Worm (Caenorhabditis elegans) whole organism, late embryonic: Measurements from ENCODE around the gene C25F9.14.
A peak's percentile ranks its signal among the peaks of the same experiment; 100 is the strongest.

Experiments used
- C08G9.2 ChIP-seq: sonication (generic microtip); optimal IDR thresholded peaks from 2 replicates; lab custom pipeline; 2016; ENCODE audit warnings: mild to moderate bottlenecking, missing genetic modification characterization, moderate library complexity, missing compliant biosample characterization
- C38D4.7 ChIP-seq: fragments of 200-800 bp; sonication (Bioruptor generic); optimal IDR thresholded peaks from 2 replicates; lab custom pipeline; 2018; ENCODE audit warnings: mild to moderate bottlenecking, missing genetic modification characterization, moderate library complexity, missing compliant biosample characterization
- F13H6.1 ChIP-seq: sonication (generic microtip); optimal IDR thresholded peaks from 2 replicates; lab custom pipeline; 2016; ENCODE audit warnings: missing genetic modification characterization, missing compliant biosample characterization
- K02D7.2 ChIP-seq: sonication (generic microtip); optimal IDR thresholded peaks from 2 replicates; lab custom pipeline; 2017; ENCODE audit warnings: mild to moderate bottlenecking, missing genetic modification characterization, missing compliant biosample characterization
- K09A11.1 ChIP-seq: sonication (generic microtip); optimal IDR thresholded peaks from 2 replicates; lab custom pipeline; 2017; ENCODE audit warnings: antibody characterized with exemption, mild to moderate bottlenecking, missing genetic modification characterization, missing compliant biosample characterization; ENCODE audit not compliant: insufficient read depth
- T23F11.4 ChIP-seq: fragments of 200-800 bp; sonication (Bioruptor generic); optimal IDR thresholded peaks from 2 replicates; lab custom pipeline; 2018; ENCODE audit warnings: mild to moderate bottlenecking, missing genetic modification characterization, missing compliant biosample characterization
- Y22D7AL.16 ChIP-seq: sonication (generic microtip); optimal IDR thresholded peaks from 2 replicates; lab custom pipeline; 2016; ENCODE audit warnings: missing genetic modification characterization, missing compliant biosample characterization
- ahr-1 ChIP-seq: sonication (generic microtip); optimal IDR thresholded peaks from 2 replicates; lab custom pipeline; 2016; ENCODE audit warnings: missing genetic modification characterization, missing compliant biosample characterization
- ceh-2 ChIP-seq: sonication (generic microtip); optimal IDR thresholded peaks from 2 replicates; lab custom pipeline; 2016; ENCODE audit warnings: missing genotype, missing genetic modification characterization, missing compliant biosample characterization
- ceh-24 ChIP-seq: sonication (generic microtip); optimal IDR thresholded peaks from 2 replicates; lab custom pipeline; 2016; ENCODE audit warnings: mild to moderate bottlenecking, missing genetic modification characterization, missing compliant biosample characterization
- ceh-30 ChIP-seq: fragments of 150-350 bp; optimal IDR thresholded peaks from 2 replicates; lab custom pipeline; 2014; ENCODE audit warnings: missing biosample characterization, missing genetic modification characterization
- ceh-31 ChIP-seq: sonication (generic microtip); optimal IDR thresholded peaks from 2 replicates; lab custom pipeline; 2016; ENCODE audit warnings: missing genetic modification characterization, missing compliant biosample characterization
- ceh-34 ChIP-seq: sonication (generic microtip); optimal IDR thresholded peaks from 2 replicates; lab custom pipeline; 2016; ENCODE audit warnings: mild to moderate bottlenecking, missing genetic modification characterization, missing compliant biosample characterization
- ceh-45 ChIP-seq: fragments of 200-800 bp; sonication (Bioruptor generic); IDR thresholded peaks from 2 replicates; pipeline ENCODE4 v1.3.6; 2022; ENCODE audit warnings: missing genetic modification reagents, missing genetic modification characterization, missing compliant biosample characterization
- ceh-48 ChIP-seq: sonication (generic microtip); optimal IDR thresholded peaks from 2 replicates; lab custom pipeline; 2016; ENCODE audit warnings: missing genetic modification characterization, inconsistent platforms, missing compliant biosample characterization
- che-1 ChIP-seq: sonication (generic microtip); optimal IDR thresholded peaks from 2 replicates; lab custom pipeline; 2016; ENCODE audit warnings: mild to moderate bottlenecking, missing genetic modification characterization, missing compliant biosample characterization
- dmd-4 ChIP-seq: sonication (generic microtip); optimal IDR thresholded peaks from 2 replicates; lab custom pipeline; 2016; ENCODE audit warnings: borderline replicate concordance, missing genetic modification characterization, missing compliant biosample characterization
- eyg-1 ChIP-seq: sonication (generic microtip); optimal IDR thresholded peaks from 2 replicates; lab custom pipeline; 2016; ENCODE audit warnings: missing genotype, missing genetic modification characterization, missing compliant biosample characterization
- fax-1 ChIP-seq: sonication (generic microtip); optimal IDR thresholded peaks from 2 replicates; lab custom pipeline; 2016; ENCODE audit warnings: missing genotype, missing genetic modification characterization, missing compliant biosample characterization
- fkh-6 ChIP-seq: sonication (generic microtip); optimal IDR thresholded peaks from 2 replicates; lab custom pipeline; 2016; ENCODE audit warnings: missing genetic modification characterization, missing compliant biosample characterization
- gmeb-2 ChIP-seq: sonication (generic microtip); optimal IDR thresholded peaks from 2 replicates; lab custom pipeline; 2016; ENCODE audit warnings: missing genetic modification characterization, inconsistent platforms, missing compliant biosample characterization
- hlh-13 ChIP-seq: fragments of 200-800 bp; sonication (Bioruptor generic); optimal IDR thresholded peaks from 2 replicates; lab custom pipeline; 2018; ENCODE audit warnings: mild to moderate bottlenecking, missing genetic modification characterization, missing compliant biosample characterization
- hlh-15 ChIP-seq: sonication (generic microtip); optimal IDR thresholded peaks from 2 replicates; lab custom pipeline; 2016; ENCODE audit warnings: missing genetic modification characterization, missing compliant biosample characterization
- hlh-30 ChIP-seq: sonication (generic microtip); optimal IDR thresholded peaks from 2 replicates; lab custom pipeline; 2017; ENCODE audit warnings: antibody characterized with exemption, missing genetic modification characterization, missing compliant biosample characterization; ENCODE audit not compliant: insufficient read depth
- hlh-8 ChIP-seq: sonication (generic microtip); optimal IDR thresholded peaks from 2 replicates; lab custom pipeline; 2016; ENCODE audit warnings: missing genotype, missing genetic modification characterization, missing compliant biosample characterization
- lim-6 ChIP-seq: sonication (generic microtip); optimal IDR thresholded peaks from 2 replicates; lab custom pipeline; 2016; ENCODE audit warnings: missing genetic modification characterization, missing compliant biosample characterization
- mec-3 ChIP-seq: sonication (generic microtip); optimal IDR thresholded peaks from 2 replicates; lab custom pipeline; 2016; ENCODE audit warnings: borderline replicate concordance, missing genetic modification characterization, missing compliant biosample characterization
- nhr-11 ChIP-seq: fragments of 150-350 bp; optimal IDR thresholded peaks from 2 replicates; lab custom pipeline; 2014; ENCODE audit warnings: missing biosample characterization, missing genetic modification characterization
- nhr-232 ChIP-seq: sonication (generic microtip); optimal IDR thresholded peaks from 2 replicates; lab custom pipeline; 2016; ENCODE audit warnings: missing genetic modification characterization, missing compliant biosample characterization
- pax-1 ChIP-seq: fragments of 150-350 bp; optimal IDR thresholded peaks from 2 replicates; lab custom pipeline; 2014; ENCODE audit warnings: missing biosample characterization, missing genetic modification characterization
- pqm-1 ChIP-seq: sonication (generic microtip); optimal IDR thresholded peaks from 2 replicates; lab custom pipeline; 2016; ENCODE audit warnings: missing genetic modification characterization, missing compliant biosample characterization
- ref-2 ChIP-seq: sonication (generic microtip); optimal IDR thresholded peaks from 2 replicates; lab custom pipeline; 2016; ENCODE audit warnings: missing genetic modification characterization, missing compliant biosample characterization
- rnt-1 ChIP-seq: sonication (generic microtip); optimal IDR thresholded peaks from 2 replicates; lab custom pipeline; 2016; ENCODE audit warnings: missing genetic modification characterization, missing compliant biosample characterization
- sdc-2 ChIP-seq: sonication (generic microtip); optimal IDR thresholded peaks from 2 replicates; lab custom pipeline; 2016; ENCODE audit warnings: missing genotype, missing genetic modification characterization, missing compliant biosample characterization
- sox-2 ChIP-seq: fragments of 200-800 bp; sonication (Bioruptor generic); IDR thresholded peaks from 2 replicates; pipeline ENCODE4 v1.3.6; 2022; ENCODE audit warnings: missing genetic modification reagents, missing genetic modification characterization, missing compliant biosample characterization
- sox-4 ChIP-seq: sonication (generic microtip); optimal IDR thresholded peaks from 2 replicates; lab custom pipeline; 2017; ENCODE audit warnings: mild to moderate bottlenecking, missing genetic modification characterization, inconsistent platforms, missing compliant biosample characterization
- syd-9 ChIP-seq: sonication (generic microtip); optimal IDR thresholded peaks from 2 replicates; lab custom pipeline; 2016; ENCODE audit warnings: mild to moderate bottlenecking, missing genetic modification characterization, moderate library complexity, missing compliant biosample characterization
- tbx-2 ChIP-seq: sonication (generic microtip); optimal IDR thresholded peaks from 2 replicates; lab custom pipeline; 2016; ENCODE audit warnings: missing genetic modification characterization, missing compliant biosample characterization
- unc-3 ChIP-seq, 2 experiments: fragments of 200-800 bp in 1 of 2; sonication (Bioruptor generic) in 1 of 2; sonication (generic microtip) in 1 of 2; conservative IDR thresholded peaks in 1 of 2; optimal IDR thresholded peaks in 1 of 2; 2 replicates each; pipeline versions ENCODE4 v1.3.6 to Lab custom; 2016 to 2022; ENCODE audit warnings: missing compliant biosample characterization in 2 of 2, missing genetic modification characterization in 2 of 2, missing genetic modification reagents in 1 of 2
- unc-42 ChIP-seq: sonication (generic microtip); optimal IDR thresholded peaks from 2 replicates; lab custom pipeline; 2016; ENCODE audit warnings: missing genotype, missing genetic modification characterization, missing compliant biosample characterization
- unc-55 ChIP-seq: sonication (generic microtip); optimal IDR thresholded peaks from 2 replicates; lab custom pipeline; 2017; ENCODE audit warnings: missing biosample characterization, missing genetic modification reagents, missing genetic modification characterization

C25F9.14 gene

DNA sequence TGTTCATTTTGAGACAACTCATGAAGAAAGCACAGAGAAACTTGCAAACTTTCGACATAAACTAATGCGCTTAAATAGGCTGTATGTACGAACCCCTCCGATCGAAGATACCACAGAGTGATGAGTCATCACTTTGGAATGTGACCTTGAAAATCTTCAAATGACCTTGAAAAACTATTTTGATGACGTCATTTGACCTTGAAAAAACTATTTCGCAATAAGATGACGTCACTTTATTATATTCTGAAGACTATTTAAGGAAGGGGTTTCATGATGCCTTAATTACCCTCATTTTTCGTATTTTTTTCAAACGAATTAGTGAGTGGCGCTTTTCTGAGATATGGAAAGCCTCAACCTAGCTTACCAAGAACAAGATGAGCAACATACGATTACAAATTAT lies 15.2 kb upstream of the C25F9.14 start, which contains the start of gene C25F9.2:
TSS of gene C25F9.2 (plus strand) at position 341 of the 400 bp plus-strand sequence.
- TF ChIP-seq sox-2 (GFP tag; lab: Robert Waterston, UW) (no peak), ceh-2 (no peak), syd-9 (no peak), hlh-13 (GFP tag; lab: Kevin White, UChicago) (no peak), ceh-30 (tag; lab: Kevin White, UChicago) (no peak), unc-42 (tag; lab: Kevin White, UChicago) (no peak), Y22D7AL.16 (tag; lab: Kevin White, UChicago) (no peak), tbx-2 (no peak)

DNA sequence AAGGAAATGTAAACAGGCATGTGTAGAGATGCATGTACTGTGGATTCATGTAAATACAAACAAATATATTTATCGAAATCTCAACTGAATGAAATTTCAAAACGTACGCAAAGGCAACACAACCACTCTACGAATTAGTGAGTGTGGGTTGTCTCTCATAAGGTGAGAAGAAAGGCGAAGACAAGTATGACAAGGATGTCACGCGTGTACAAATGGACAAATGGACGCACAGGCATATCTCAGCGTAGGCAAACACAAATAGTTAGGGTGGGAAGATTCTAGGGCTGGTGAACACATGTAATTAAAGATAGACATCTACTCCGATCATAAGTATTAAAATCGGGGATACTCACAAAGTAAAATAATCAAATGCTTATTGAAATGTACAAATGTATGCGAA lies 8.2 kb upstream of the C25F9.14 start:
- TF ChIP-seq dmd-4 (tag; lab: Kevin White, UChicago) (no peak), F13H6.1 (no peak), eyg-1 (tag; lab: Kevin White, UChicago) (no peak), sox-4 (tag; lab: Kevin White, UChicago) (no peak), fkh-6 (tag; lab: Kevin White, UChicago) (no peak), nhr-11 (tag; lab: Kevin White, UChicago) (no peak), nhr-232 (no peak), fax-1 (tag; lab: Kevin White, UChicago) (no peak), unc-3 (GFP tag; conservative IDR thresholded peaks at IDR 0.05; lab: Robert Waterston, UW) (no peak), unc-3 (tag; optimal IDR thresholded peaks at IDR 0.05; lab: Kevin White, UChicago) (no peak), ahr-1 (no peak), ceh-48 (tag; lab: Kevin White, UChicago) (no peak), Y22D7AL.16 (tag; lab: Kevin White, UChicago) (no peak), pax-1 (tag; lab: Kevin White, UChicago) (no peak), K09A11.1 (tag; lab: Kevin White, UChicago) (no peak), ceh-2 (no peak)

DNA sequence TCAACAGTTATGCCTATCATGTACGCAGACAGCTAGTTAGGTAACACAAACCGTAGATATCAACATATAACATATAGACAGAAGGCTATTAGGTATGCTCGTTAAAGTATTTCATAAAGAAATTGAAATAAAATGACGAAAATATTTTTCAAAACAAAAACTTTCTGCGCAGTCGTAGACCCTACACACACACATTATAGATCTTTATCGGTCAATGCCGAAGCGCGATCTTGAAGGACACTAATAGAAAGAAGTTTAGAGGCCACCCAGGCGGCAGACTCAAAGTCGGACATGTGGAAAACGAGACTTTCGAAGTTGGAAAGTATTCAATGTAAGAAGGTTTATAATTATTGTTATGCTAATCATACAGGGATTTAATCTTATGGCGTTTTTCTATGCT lies 7.3 kb upstream of the C25F9.14 start:
- TF ChIP-seq ceh-48 (tag; lab: Kevin White, UChicago) (no peak), K02D7.2 (tag; lab: Kevin White, UChicago) (no peak), che-1 (tag; lab: Kevin White, UChicago) (no peak), fkh-6 (tag; lab: Kevin White, UChicago) (no peak), tbx-2 (no peak), ceh-31 (tag; lab: Kevin White, UChicago) (no peak), ceh-45 (GFP tag; lab: Robert Waterston, UW) (no peak), unc-42 (tag; lab: Kevin White, UChicago) (no peak), mec-3 (tag; lab: Kevin White, UChicago) (no peak), T23F11.4 (no peak), ceh-30 (tag; lab: Kevin White, UChicago) (no peak), ceh-34 (tag; lab: Kevin White, UChicago) (no peak), sdc-2 (no peak), pax-1 (tag; lab: Kevin White, UChicago) (no peak), ceh-24 (no peak), pqm-1 (tag; lab: Kevin White, UChicago) (no peak)

DNA sequence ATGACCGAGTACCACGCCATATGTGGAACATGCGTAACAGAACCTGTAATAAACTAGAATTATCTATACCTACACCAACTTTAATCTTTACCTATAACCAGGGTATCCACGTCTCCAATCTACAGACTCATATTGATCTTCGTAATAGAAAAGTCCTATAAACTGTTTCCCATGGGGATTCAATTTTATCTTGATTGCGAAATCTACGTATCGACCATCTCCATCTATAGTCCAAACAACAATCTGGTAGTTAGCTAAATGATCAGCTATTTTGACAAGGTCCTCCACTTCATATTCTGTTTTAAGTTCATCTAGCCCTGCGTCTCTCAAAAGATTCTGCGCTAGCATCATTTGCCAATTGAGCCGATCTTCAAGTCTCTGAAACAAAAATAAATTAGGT lies 6.7 kb upstream of the C25F9.14 start:
- TF ChIP-seq ceh-24 (no peak), rnt-1 (tag; lab: Kevin White, UChicago) (peak; percentile 80)
- TF ChIP-seq, all 69 proteins: peak for 1

DNA sequence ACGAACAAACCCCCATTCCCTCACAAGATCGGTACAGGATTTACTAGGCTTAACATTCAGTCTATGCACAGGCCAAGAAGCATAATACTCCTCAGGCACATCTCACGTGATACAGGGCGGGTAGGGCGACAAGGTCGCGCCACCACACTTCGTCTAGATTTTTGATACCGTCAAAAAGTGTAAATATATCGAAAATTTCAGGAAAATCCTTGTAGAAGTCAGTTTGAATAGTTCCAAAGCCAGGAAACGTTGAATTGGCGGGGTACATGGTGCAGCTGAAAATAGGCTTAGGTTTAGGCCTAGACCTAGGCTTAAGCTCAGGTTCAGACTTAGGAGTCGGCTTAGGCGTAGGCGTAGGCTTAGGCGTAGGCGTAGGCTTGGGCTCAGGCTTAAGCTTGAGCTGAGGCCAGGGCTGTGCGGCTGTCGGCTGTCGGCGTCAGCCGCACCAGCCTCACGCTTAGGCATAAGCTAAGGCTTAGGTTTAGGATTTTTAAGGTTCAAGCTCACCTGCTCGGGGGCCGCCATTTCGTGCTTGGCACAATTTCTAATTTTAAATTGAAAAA lies 5.9 kb upstream of the C25F9.14 start:
- TF ChIP-seq ref-2 (no peak), pqm-1 (tag; lab: Kevin White, UChicago) (no peak), ceh-45 (GFP tag; lab: Robert Waterston, UW) (no peak), hlh-30 (tag; lab: Kevin White, UChicago) (peak; percentile 7), unc-55 (GFP tag; lab: Kevin White, UChicago) (no peak), pax-1 (tag; lab: Kevin White, UChicago) (no peak), C08G9.2 (peak; percentile 21), gmeb-2 (tag; lab: Kevin White, UChicago) (peak; percentile 23), rnt-1 (tag; lab: Kevin White, UChicago) (no peak), hlh-8 (tag; lab: Kevin White, UChicago) (no peak), ahr-1 (no peak), C38D4.7 (GFP tag; lab: Kevin White, UChicago) (peak; percentile 45), ceh-2 (no peak), K09A11.1 (tag; lab: Kevin White, UChicago) (no peak), hlh-15 (tag; lab: Kevin White, UChicago) (no peak), lim-6 (no peak)
